Fruit fly (Drosophila melanogaster) whole organism, embryonic: Measurements from ENCODE around the gene CG14630.
A peak's percentile ranks its signal among the peaks of the same experiment; 100 is the strongest.

Experiments used
- CG10431 ChIP-seq: fragments of 200-800 bp; sonication (Bioruptor generic); optimal IDR thresholded peaks from 3 replicates; lab custom pipeline; 2018; ENCODE audit warnings: missing biosample characterization, mild to moderate bottlenecking, missing genetic modification characterization
- CG1233 ChIP-seq: fragments of 200-800 bp; sonication (Bioruptor generic); optimal IDR thresholded peaks from 4 replicates; lab custom pipeline; 2018; ENCODE audit warnings: missing biosample characterization, mild to moderate bottlenecking, missing genetic modification characterization
- CG12744 ChIP-seq: fragments of 200-800 bp; sonication (Bioruptor generic); optimal IDR thresholded peaks from 2 replicates; lab custom pipeline; 2016; ENCODE audit warnings: missing biosample characterization, missing genetic modification characterization
- CG12769 ChIP-seq: fragments of 200-800 bp; sonication (Bioruptor generic); optimal IDR thresholded peaks from 2 replicates; lab custom pipeline; 2019; ENCODE audit warnings: missing biosample characterization, mild to moderate bottlenecking, missing genetic modification characterization, moderate library complexity
- CG13775 ChIP-seq: fragments of 200-800 bp; sonication (Bioruptor generic); optimal IDR thresholded peaks from 3 replicates; lab custom pipeline; 2017; ENCODE audit warnings: missing biosample characterization, mild to moderate bottlenecking, missing genetic modification characterization
- CG17568 ChIP-seq: fragments of 200-800 bp; sonication (Bioruptor generic); optimal IDR thresholded peaks from 2 replicates; lab custom pipeline; 2018; ENCODE audit warnings: missing biosample characterization, mild to moderate bottlenecking, missing genetic modification characterization, moderate library complexity
- CG17612 ChIP-seq: fragments of 200-800 bp; sonication (Bioruptor generic); IDR thresholded peaks from 2 replicates; pipeline ENCODE4 v1.3.6; 2022; ENCODE audit warnings: missing biosample characterization, missing genetic modification characterization
- CG18599 ChIP-seq: fragments of 200-800 bp; sonication (Bioruptor generic); optimal IDR thresholded peaks from 3 replicates; lab custom pipeline; 2017; ENCODE audit warnings: missing biosample characterization, missing genetic modification characterization, mild to moderate bottlenecking, moderate library complexity, missing genetic modification reagents
- CG18619 ChIP-seq: fragments of 200-800 bp; sonication (Bioruptor generic); optimal IDR thresholded peaks from 3 replicates; lab custom pipeline; 2017; ENCODE audit warnings: missing biosample characterization, mild to moderate bottlenecking, missing genetic modification characterization
- CG32532 ChIP-seq: fragments of 200-800 bp; sonication (Bioruptor generic); IDR thresholded peaks from 2 replicates; pipeline ENCODE4 v1.3.6; 2022; ENCODE audit warnings: missing biosample characterization, missing genetic modification characterization
- CG3407 ChIP-seq: fragments of 200-800 bp; sonication (Bioruptor generic); optimal IDR thresholded peaks from 2 replicates; lab custom pipeline; 2018; ENCODE audit warnings: missing biosample characterization, mild to moderate bottlenecking, missing genetic modification characterization
- CG42726 ChIP-seq: fragments of 200-800 bp; sonication (Bioruptor generic); IDR thresholded peaks from 2 replicates; pipeline ENCODE4 v1.3.6; 2022; ENCODE audit warnings: missing biosample characterization, missing genetic modification characterization; ENCODE audit not compliant: partially characterized antibody
- CG4820 ChIP-seq: fragments of 200-800 bp; sonication (Bioruptor generic); optimal IDR thresholded peaks from 3 replicates; lab custom pipeline; 2016; ENCODE audit warnings: missing biosample characterization, missing genetic modification characterization
- CG6175 ChIP-seq: fragments of 200-800 bp; sonication (Bioruptor generic); IDR thresholded peaks from 3 replicates; pipeline ENCODE4 v1.3.6; 2022; ENCODE audit warnings: missing biosample characterization, missing genetic modification characterization
- CG6654 ChIP-seq: fragments of 200-800 bp; sonication (Bioruptor generic); optimal IDR thresholded peaks from 2 replicates; lab custom pipeline; 2017; ENCODE audit warnings: missing biosample characterization, mild to moderate bottlenecking, missing genetic modification characterization
- CG7271 ChIP-seq: fragments of 200-800 bp; sonication (Bioruptor generic); optimal IDR thresholded peaks from 2 replicates; lab custom pipeline; 2018; ENCODE audit warnings: missing biosample characterization, mild to moderate bottlenecking, missing genetic modification characterization, moderate library complexity
- CG8924 ChIP-seq: fragments of 200-800 bp; optimal IDR thresholded peaks from 3 replicates; lab custom pipeline; 2019; ENCODE audit warnings: missing biosample characterization, mild to moderate bottlenecking, missing genetic modification characterization, moderate library complexity
- CG9215 ChIP-seq: fragments of 200-800 bp; sonication (Bioruptor generic); IDR thresholded peaks from 2 replicates; pipeline ENCODE4 v1.3.6; 2022; ENCODE audit warnings: missing biosample characterization, missing genetic modification characterization
- CG9797 ChIP-seq: fragments of 200-800 bp; sonication (Bioruptor generic); optimal IDR thresholded peaks from 3 replicates; lab custom pipeline; 2018; ENCODE audit warnings: missing biosample characterization, mild to moderate bottlenecking, missing genetic modification characterization
- Dfd ChIP-seq, 2 experiments: fragments of >200 bp; optimal IDR thresholded peaks; 2 replicates each; lab custom pipeline; 2017; ENCODE audit warnings: missing biosample characterization in 2 of 2, missing genetic modification characterization in 2 of 2
- Fer1 ChIP-seq: fragments of 200-800 bp; sonication (Bioruptor generic); optimal IDR thresholded peaks from 2 replicates; lab custom pipeline; 2017; ENCODE audit warnings: missing biosample characterization, mild to moderate bottlenecking, missing genetic modification characterization
- H2.0 ChIP-seq: fragments of 200-800 bp; sonication (Bioruptor generic); IDR thresholded peaks from 2 replicates; pipeline ENCODE4 v1.3.6; 2022; ENCODE audit warnings: missing biosample characterization, missing genetic modification characterization
- Jarid2 ChIP-seq: fragments of 200-800 bp; sonication (Bioruptor generic); optimal IDR thresholded peaks from 3 replicates; lab custom pipeline; 2017; ENCODE audit warnings: mild to moderate bottlenecking, missing biosample characterization, missing genetic modification reagents, missing genetic modification characterization
- Mes4 ChIP-seq: fragments of 200-800 bp; sonication (Bioruptor generic); optimal IDR thresholded peaks from 2 replicates; lab custom pipeline; 2016; ENCODE audit warnings: missing biosample characterization, missing genetic modification characterization
- Myb ChIP-seq: fragments of 200-800 bp; sonication (Bioruptor generic); optimal IDR thresholded peaks from 2 replicates; lab custom pipeline; 2016; ENCODE audit warnings: missing biosample characterization, missing genetic modification characterization
- NC2α ChIP-seq: fragments of 200-800 bp; sonication (Bioruptor generic); optimal IDR thresholded peaks from 2 replicates; lab custom pipeline; 2016; ENCODE audit warnings: missing biosample characterization, missing genetic modification characterization
- Oaz ChIP-seq: fragments of 200-800 bp; sonication (Bioruptor generic); IDR thresholded peaks from 2 replicates; pipeline ENCODE4 v1.3.6; 2022; ENCODE audit warnings: missing biosample characterization, missing genetic modification characterization
- Ravus ChIP-seq: fragments of 200-800 bp; sonication (Bioruptor generic); IDR thresholded peaks from 2 replicates; pipeline ENCODE4 v1.3.6; 2022; ENCODE audit warnings: missing biosample characterization, missing genetic modification characterization
- Sox102F ChIP-seq: fragments of 200-800 bp; sonication (Bioruptor generic); optimal IDR thresholded peaks from 2 replicates; lab custom pipeline; 2018; ENCODE audit warnings: missing biosample characterization, mild to moderate bottlenecking, missing genetic modification characterization, moderate library complexity
- aop ChIP-seq: fragments of 200-800 bp; sonication (Bioruptor generic); IDR thresholded peaks from 2 replicates; pipeline ENCODE4 v1.3.6; 2022; ENCODE audit warnings: missing biosample characterization, missing genetic modification characterization
- ash1 ChIP-seq: fragments of 200-800 bp; sonication (Bioruptor generic); optimal IDR thresholded peaks from 2 replicates; lab custom pipeline; 2018; ENCODE audit warnings: missing biosample characterization, mild to moderate bottlenecking, missing genetic modification characterization
- az2 ChIP-seq: fragments of 200-800 bp; sonication (Bioruptor generic); optimal IDR thresholded peaks from 3 replicates; lab custom pipeline; 2016; ENCODE audit warnings: missing biosample characterization, missing genetic modification characterization
- cad ChIP-seq: fragments of >200 bp; optimal IDR thresholded peaks from 2 replicates; lab custom pipeline; 2017; ENCODE audit warnings: missing biosample characterization, missing genetic modification characterization
- crc ChIP-seq: fragments of 200-800 bp; sonication (Bioruptor generic); optimal IDR thresholded peaks from 2 replicates; lab custom pipeline; 2016; ENCODE audit warnings: missing biosample characterization, missing genetic modification characterization
- dan ChIP-seq: fragments of 200-800 bp; sonication (Bioruptor generic); IDR thresholded peaks from 2 replicates; pipeline ENCODE4 v1.3.6; 2022; ENCODE audit warnings: missing biosample characterization, missing genetic modification characterization
- dati ChIP-seq: fragments of 200-800 bp; sonication (Bioruptor generic); IDR thresholded peaks from 2 replicates; pipeline ENCODE4 v1.3.6; 2022; ENCODE audit warnings: missing biosample characterization, missing genetic modification characterization
- dmrt99B ChIP-seq: fragments of 200-800 bp; sonication (Bioruptor generic); optimal IDR thresholded peaks from 2 replicates; lab custom pipeline; 2018; ENCODE audit warnings: missing biosample characterization, mild to moderate bottlenecking, missing genetic modification characterization, moderate library complexity
- en ChIP-seq: fragments of 200-800 bp; sonication (Bioruptor generic); optimal IDR thresholded peaks from 2 replicates; lab custom pipeline; 2016; ENCODE audit warnings: missing biosample characterization, missing genetic modification characterization
- gfzf ChIP-seq: fragments of 200-800 bp; sonication (Bioruptor generic); optimal IDR thresholded peaks from 2 replicates; lab custom pipeline; 2016; ENCODE audit warnings: missing biosample characterization, mild to moderate bottlenecking, missing genetic modification characterization, moderate library complexity
- gt ChIP-seq: fragments of 200-800 bp; sonication (Bioruptor generic); IDR thresholded peaks from 2 replicates; pipeline ENCODE4 v1.3.6; 2022; ENCODE audit warnings: missing biosample characterization, missing genetic modification characterization
- ham ChIP-seq: fragments of 200-800 bp; sonication (Bioruptor generic); IDR thresholded peaks from 2 replicates; pipeline ENCODE4 v1.3.6; 2022; ENCODE audit warnings: missing biosample characterization, missing genetic modification characterization
- hth ChIP-seq: fragments of >200 bp; optimal IDR thresholded peaks from 2 replicates; lab custom pipeline; 2017; ENCODE audit warnings: inconsistent platforms
- jing ChIP-seq: fragments of 200-800 bp; sonication (Bioruptor generic); optimal IDR thresholded peaks from 2 replicates; lab custom pipeline; 2018; ENCODE audit warnings: missing biosample characterization, mild to moderate bottlenecking, missing genetic modification characterization
- maf-S ChIP-seq: fragments of 200-800 bp; sonication (Bioruptor generic); optimal IDR thresholded peaks from 2 replicates; lab custom pipeline; 2016; ENCODE audit warnings: missing biosample characterization, missing genetic modification characterization
- otp ChIP-seq: fragments of 200-800 bp; sonication (Bioruptor generic); IDR thresholded peaks from 3 replicates; pipeline ENCODE4, ENCODE4 v1.3.6; 2022; ENCODE audit warnings: missing biosample characterization, missing genetic modification characterization
- peb ChIP-seq: fragments of 200-800 bp; sonication (Bioruptor generic); IDR thresholded peaks from 2 replicates; pipeline ENCODE4 v1.3.6; 2022; ENCODE audit warnings: missing biosample characterization, missing genetic modification characterization
- prd ChIP-seq, 3 experiments: fragments of >200 bp in 2 of 3; fragments of 200-800 bp in 1 of 3; sonication (Bioruptor generic) in 1 of 3; optimal IDR thresholded peaks in 2 of 3; IDR thresholded peaks in 1 of 3; 2 replicates in 2 of 3; 3 replicates in 1 of 3; pipeline versions ENCODE4 v1.3.6 to Lab custom; 2017 to 2022; ENCODE audit warnings: missing biosample characterization in 1 of 3, missing genetic modification characterization in 1 of 3
- rib ChIP-seq: fragments of 200-800 bp; sonication (Bioruptor generic); IDR thresholded peaks from 2 replicates; pipeline ENCODE4 v1.3.6; 2022; ENCODE audit warnings: missing biosample characterization, missing genetic modification characterization
- salm ChIP-seq: fragments of 200-800 bp; sonication (Bioruptor generic); optimal IDR thresholded peaks from 2 replicates; lab custom pipeline; 2018; ENCODE audit warnings: missing biosample characterization, mild to moderate bottlenecking, missing genetic modification characterization
- sens ChIP-seq: fragments of 200-800 bp; sonication (Bioruptor generic); peaks from one replicate; lab custom pipeline; 2016; ENCODE audit warnings: missing biosample characterization, missing genetic modification characterization
- shn ChIP-seq: fragments of 200-800 bp; sonication (Bioruptor generic); optimal IDR thresholded peaks from 3 replicates; lab custom pipeline; 2016; ENCODE audit warnings: missing biosample characterization, missing genetic modification characterization
- slp2 ChIP-seq: fragments of 200-800 bp; sonication (Bioruptor generic); optimal IDR thresholded peaks from 2 replicates; lab custom pipeline; 2016; ENCODE audit warnings: missing biosample characterization, missing genetic modification characterization
- tup ChIP-seq: fragments of 200-800 bp; sonication (Bioruptor generic); optimal IDR thresholded peaks from 2 replicates; lab custom pipeline; 2016; ENCODE audit warnings: missing biosample characterization, mild to moderate bottlenecking, missing genetic modification characterization, moderate library complexity

Gene CG14630

DNA sequence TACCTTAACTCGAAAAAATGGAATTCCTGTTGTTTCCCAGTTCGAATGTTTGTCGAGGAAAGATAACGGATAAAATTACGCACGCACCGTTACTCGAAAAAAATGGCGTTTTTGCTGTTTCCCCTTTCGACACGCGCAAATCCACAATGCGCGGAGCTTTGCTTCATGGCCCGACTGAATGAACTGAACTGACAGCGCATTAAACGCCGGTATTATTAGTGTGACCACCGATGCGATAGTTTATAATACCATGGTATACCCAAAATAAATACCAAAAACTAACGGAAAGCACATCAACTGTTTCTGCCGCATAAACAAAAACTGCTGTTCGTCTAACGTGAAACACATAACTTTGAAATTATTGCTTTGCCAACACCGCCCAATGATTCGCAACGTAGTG, 4.8 kb upstream of the CG14630 start, which contains the start of the genes CG32814, CG11638 and CG3021 (continued):
- TF ChIP-seq CG4820 (GFP tag; lab: Kevin White, UChicago) = no peak
- no peak for TF ChIP-seq CG9215
- peak; percentile 89 for TF ChIP-seq sens (GFP tag; lab: Kevin White, UChicago)
- TF ChIP-seq dan (GFP tag; lab: Robert Waterston, UW) = no peak
- no peak for TF ChIP-seq CG18619 (GFP tag; lab: Kevin White, UChicago)
- TF ChIP-seq CG13775 (GFP tag; lab: Kevin White, UChicago) = peak; percentile 17
- no peak for TF ChIP-seq rib (GFP tag; lab: Robert Waterston, UW)
- TF ChIP-seq CG9797 (GFP tag; lab: Kevin White, UChicago) = peak; percentile 62
- TF ChIP-seq tup (GFP tag; lab: Kevin White, UChicago) = no peak
- no peak for TF ChIP-seq cad (GFP tag; lab: Kevin White, UChicago)
- TF ChIP-seq ham (GFP tag; lab: Robert Waterston, UW) = no peak
- TF ChIP-seq CG1233 (GFP tag; lab: Kevin White, UChicago) = peak; percentile 41
- peak; percentile 34 for TF ChIP-seq CG12769 (tag; lab: Kevin White, UChicago)
- no peak for TF ChIP-seq CG6175 (GFP tag; lab: Robert Waterston, UW)
- TF ChIP-seq CG8924 (tag; lab: Kevin White, UChicago) = no peak
- TF ChIP-seq maf-S (GFP tag; lab: Kevin White, UChicago) = no peak
- peak; percentile 11 for TF ChIP-seq CG3407
- no peak; the same call in 1 of the 2 replicates for TF ChIP-seq CG32532 (GFP tag; lab: Robert Waterston, UW)
- no peak for TF ChIP-seq prd (optimal IDR thresholded peaks at IDR 0.05; lab: Kevin White, UChicago)
- TF ChIP-seq prd (GFP tag; IDR thresholded peaks at IDR 0.05; lab: Robert Waterston, UW) = no peak
- peak; percentile 10 for TF ChIP-seq salm
- no peak for TF ChIP-seq CG12744 (GFP tag; lab: Kevin White, UChicago)
- no peak for TF ChIP-seq dmrt99B (tag; lab: Kevin White, UChicago)
- TF ChIP-seq gt (GFP tag; lab: Robert Waterston, UW) = no peak
- TF ChIP-seq az2 (GFP tag; lab: Kevin White, UChicago) = no peak
- no peak for TF ChIP-seq Dfd (GFP tag; optimal IDR thresholded peaks at IDR 0.05; lab: Kevin White, UChicago)
- no peak for TF ChIP-seq otp (GFP tag; lab: Robert Waterston, UW)
- no peak for TF ChIP-seq CG7271 (tag; lab: Kevin White, UChicago)
- peak; percentile 86 for TF ChIP-seq Jarid2 (GFP tag; lab: Kevin White, UChicago)
- no peak for TF ChIP-seq ash1 (GFP tag; lab: Kevin White, UChicago)
- no peak for TF ChIP-seq slp2 (GFP tag; lab: Kevin White, UChicago)
- TF ChIP-seq gfzf = peak; percentile 73
- TF ChIP-seq Fer1 (GFP tag; lab: Kevin White, UChicago) = peak; percentile 24
- TF ChIP-seq shn (GFP tag; lab: Kevin White, UChicago) = no peak
- TF ChIP-seq aop (GFP tag; lab: Robert Waterston, UW) = no peak
- TF ChIP-seq CG17612 (GFP tag; lab: Robert Waterston, UW) = no peak
- no peak for TF ChIP-seq peb (GFP tag; lab: Robert Waterston, UW)
- peak; percentile 0 for TF ChIP-seq CG18599 (GFP tag; lab: Kevin White, UChicago)
- no peak for TF ChIP-seq CG17568 (GFP tag; lab: Kevin White, UChicago)
- TF ChIP-seq H2.0 = no peak
- no peak for TF ChIP-seq Oaz (GFP tag; lab: Robert Waterston, UW)
- TF ChIP-seq CG10431 = peak; percentile 45
- peak; percentile 25; the same call in 1 of the 2 replicates for TF ChIP-seq CG42726 (GFP tag; lab: Robert Waterston, UW)
- no peak for TF ChIP-seq jing (GFP tag; lab: Kevin White, UChicago)
- TF ChIP-seq crc (GFP tag; lab: Kevin White, UChicago) = no peak
- TF ChIP-seq dati = no peak
- TF ChIP-seq CG6654 (GFP tag; lab: Kevin White, UChicago) = no peak
- no peak for TF ChIP-seq Mes4 (GFP tag; lab: Kevin White, UChicago)
- no peak for TF ChIP-seq Ravus (GFP tag; lab: Robert Waterston, UW)
- peak; percentile 60 for TF ChIP-seq Myb (GFP tag; lab: Kevin White, UChicago)
- TF ChIP-seq NC2α (GFP tag; lab: Kevin White, UChicago) = no peak
- no peak for TF ChIP-seq en (GFP tag; lab: Kevin White, UChicago)
- TF ChIP-seq hth (lab: Kevin White, UChicago) = no peak
- no peak for TF ChIP-seq Sox102F (GFP tag; lab: Kevin White, UChicago)
